Worm (Caenorhabditis elegans): Measurements from ENCODE around the gene F29B9.1.

- TF ChIP-seq ama-1 (optimal IDR thresholded peaks at IDR 0.05) (no peak), flt-1 (GFP tag; IDR thresholded peaks at IDR 0.05) (no peak), hmg-4 (GFP tag; optimal IDR thresholded peaks at IDR 0.05) (no peak), aly-1 (tag; optimal IDR thresholded peaks at IDR 0.05) (no peak), tbx-37 (GFP tag; conservative IDR thresholded peaks at IDR 0.05) (no peak), pes-1 (GFP tag; IDR thresholded peaks at IDR 0.05) (no peak)
Measured at ce11 chrIV:4674322-4674721, 9.1 kb downstream of the F29B9.1 start.
